Fruit fly (Drosophila melanogaster) whole organism, embryonic: ENCODE results near the gene sni.

ENCODE experiments used
- Adf1 ChIP-seq: fragments of 200-800 bp; sonication (Bioruptor generic); IDR thresholded peaks from 2 replicates; pipeline ENCODE4 v1.3.6; 2022; ENCODE audit warnings: missing biosample characterization, missing genetic modification characterization
- Aef1 ChIP-seq: fragments of 200-800 bp; sonication (Bioruptor generic); IDR thresholded peaks from 3 replicates; pipeline ENCODE4 v1.3.6; 2022; ENCODE audit warnings: missing biosample characterization, missing genetic modification characterization
- CG11398 ChIP-seq: fragments of 200-800 bp; sonication (Bioruptor generic); optimal IDR thresholded peaks from 2 replicates; lab custom pipeline; 2016; ENCODE audit warnings: missing biosample characterization, missing genetic modification characterization
- CG12104 ChIP-seq: fragments of 200-800 bp; sonication (Bioruptor generic); optimal IDR thresholded peaks from 3 replicates; lab custom pipeline; 2016; ENCODE audit warnings: missing biosample characterization, missing genetic modification characterization
- CG12391 ChIP-seq: fragments of 200-800 bp; sonication (Bioruptor generic); optimal IDR thresholded peaks from 3 replicates; lab custom pipeline; 2018; ENCODE audit warnings: missing biosample characterization, mild to moderate bottlenecking, missing genetic modification characterization, moderate library complexity
- CG13894 ChIP-seq: fragments of 200-800 bp; sonication (Bioruptor generic); optimal IDR thresholded peaks from 3 replicates; lab custom pipeline; 2018; ENCODE audit warnings: missing biosample characterization, mild to moderate bottlenecking, missing genetic modification characterization, moderate library complexity
- CG15514 ChIP-seq: fragments of 200-800 bp; sonication (Bioruptor generic); optimal IDR thresholded peaks from 3 replicates; lab custom pipeline; 2017; ENCODE audit warnings: missing biosample characterization, missing genetic modification characterization, mild to moderate bottlenecking, moderate library complexity, missing genetic modification reagents
- CG15696 ChIP-seq: fragments of 200-800 bp; sonication (Bioruptor generic); optimal IDR thresholded peaks from 2 replicates; lab custom pipeline; 2019; ENCODE audit warnings: missing biosample characterization, mild to moderate bottlenecking, missing genetic modification characterization, moderate library complexity
- CG1603 ChIP-seq: fragments of 200-800 bp; sonication (Bioruptor generic); optimal IDR thresholded peaks from 2 replicates; lab custom pipeline; 2019; ENCODE audit warnings: missing biosample characterization, mild to moderate bottlenecking, missing genetic modification characterization, moderate library complexity
- CG16813 ChIP-seq: fragments of 200-800 bp; sonication (Bioruptor generic); IDR thresholded peaks from 3 replicates; pipeline ENCODE4 v1.3.6; 2022; ENCODE audit warnings: missing biosample characterization, missing genetic modification characterization; ENCODE audit not compliant: partially characterized antibody
- CG18619 ChIP-seq: fragments of 200-800 bp; sonication (Bioruptor generic); optimal IDR thresholded peaks from 3 replicates; lab custom pipeline; 2017; ENCODE audit warnings: missing biosample characterization, mild to moderate bottlenecking, missing genetic modification characterization
- CG34376 ChIP-seq: fragments of 200-800 bp; sonication (Bioruptor generic); optimal IDR thresholded peaks from 2 replicates; lab custom pipeline; 2018; ENCODE audit warnings: missing biosample characterization, mild to moderate bottlenecking, missing genetic modification characterization
- CG4282 ChIP-seq: fragments of 200-800 bp; sonication (Bioruptor generic); optimal IDR thresholded peaks from 2 replicates; lab custom pipeline; 2016; ENCODE audit warnings: missing biosample characterization, missing genetic modification characterization
- CG4854 ChIP-seq: fragments of 200-800 bp; sonication (Bioruptor generic); optimal IDR thresholded peaks from 2 replicates; lab custom pipeline; 2016; ENCODE audit warnings: missing biosample characterization, missing genetic modification characterization, inconsistent platforms
- Chrac-16 ChIP-seq: fragments of 200-800 bp; sonication (Bioruptor generic); optimal IDR thresholded peaks from 3 replicates; lab custom pipeline; 2016; ENCODE audit warnings: missing biosample characterization, missing genetic modification characterization
- D19A ChIP-seq: fragments of 200-800 bp; optimal IDR thresholded peaks from 3 replicates; lab custom pipeline; 2019; ENCODE audit warnings: missing biosample characterization, mild to moderate bottlenecking, missing genetic modification characterization, moderate library complexity
- Deaf1 ChIP-seq: fragments of 200-800 bp; optimal IDR thresholded peaks from 3 replicates; lab custom pipeline; 2019; ENCODE audit warnings: missing biosample characterization, mild to moderate bottlenecking, missing genetic modification characterization, moderate library complexity
- Dll ChIP-seq: fragments of 200-800 bp; sonication (Bioruptor generic); IDR thresholded peaks from 4 replicates; pipeline ENCODE4 v1.3.6; 2022; ENCODE audit warnings: missing biosample characterization, missing genetic modification characterization; ENCODE audit not compliant: partially characterized antibody
- Doc3 ChIP-seq: fragments of 200-800 bp; sonication (Bioruptor generic); IDR thresholded peaks from 3 replicates; pipeline ENCODE4 v1.3.6; 2022; ENCODE audit warnings: missing biosample characterization, missing genetic modification characterization; ENCODE audit not compliant: partially characterized antibody
- Dref ChIP-seq: fragments of 200-800 bp; sonication (Bioruptor generic); IDR thresholded peaks from 2 replicates; pipeline ENCODE4 v1.3.6; 2022; ENCODE audit warnings: missing biosample characterization, missing genetic modification characterization
- Elba2 ChIP-seq: fragments of 200-800 bp; sonication (Bioruptor generic); optimal IDR thresholded peaks from 3 replicates; lab custom pipeline; 2016; ENCODE audit warnings: missing biosample characterization, missing genetic modification characterization
- Ets97D ChIP-seq: fragments of 200-800 bp; sonication (Bioruptor generic); optimal IDR thresholded peaks from 3 replicates; lab custom pipeline; 2016; ENCODE audit warnings: missing biosample characterization, missing genetic modification characterization
- H15 ChIP-seq: fragments of 200-800 bp; sonication (Bioruptor generic); IDR thresholded peaks from 3 replicates; pipeline ENCODE4 v1.3.6; 2022; ENCODE audit warnings: missing biosample characterization, missing genetic modification characterization
- HmgZ ChIP-seq: fragments of 200-800 bp; sonication (Bioruptor generic); optimal IDR thresholded peaks from 2 replicates; lab custom pipeline; 2018; ENCODE audit warnings: missing biosample characterization, mild to moderate bottlenecking, missing genetic modification characterization
- MESR4 ChIP-seq: fragments of 200-800 bp; sonication (Bioruptor generic); optimal IDR thresholded peaks from 2 replicates; lab custom pipeline; 2018; ENCODE audit warnings: missing biosample characterization, mild to moderate bottlenecking, missing genetic modification characterization, moderate library complexity
- Med ChIP-seq: fragments of 200-800 bp; sonication (Bioruptor generic); peaks from one replicate; lab custom pipeline; 2016; ENCODE audit warnings: missing biosample characterization, missing genetic modification characterization, mild to moderate bottlenecking, inconsistent platforms, moderate library complexity
- NC2α ChIP-seq: fragments of 200-800 bp; sonication (Bioruptor generic); optimal IDR thresholded peaks from 2 replicates; lab custom pipeline; 2016; ENCODE audit warnings: missing biosample characterization, missing genetic modification characterization
- Nf-YB ChIP-seq: fragments of 200-800 bp; sonication (Bioruptor generic); optimal IDR thresholded peaks from 3 replicates; lab custom pipeline; 2019; ENCODE audit warnings: missing biosample characterization, mild to moderate bottlenecking, missing genetic modification characterization, moderate library complexity
- Opbp ChIP-seq: fragments of 200-800 bp; sonication (Bioruptor generic); IDR thresholded peaks from 3 replicates; pipeline ENCODE4 v1.3.6; 2022; ENCODE audit warnings: missing biosample characterization, missing genetic modification characterization; ENCODE audit not compliant: partially characterized antibody
- Scr ChIP-seq: fragments of 200-800 bp; sonication (Bioruptor generic); IDR thresholded peaks from 2 replicates; pipeline ENCODE4 v1.3.6; 2022; ENCODE audit warnings: missing biosample characterization, missing genetic modification characterization; ENCODE audit not compliant: partially characterized antibody
- ato ChIP-seq: fragments of 200-800 bp; sonication (Bioruptor generic); IDR thresholded peaks from 2 replicates; pipeline ENCODE4 v1.3.6; 2022; ENCODE audit warnings: missing biosample characterization, missing genetic modification characterization; ENCODE audit not compliant: partially characterized antibody
- bbx ChIP-seq: fragments of 200-800 bp; sonication (Bioruptor generic); IDR thresholded peaks from 2 replicates; pipeline ENCODE4 v1.3.6; 2022; ENCODE audit warnings: missing biosample characterization, missing genetic modification characterization; ENCODE audit not compliant: partially characterized antibody
- cwo ChIP-seq: fragments of 200-800 bp; sonication (Bioruptor generic); optimal IDR thresholded peaks from 3 replicates; lab custom pipeline; 2017; ENCODE audit warnings: missing biosample characterization, missing genetic modification characterization, mild to moderate bottlenecking, moderate library complexity, missing genetic modification reagents
- disco-r ChIP-seq: fragments of 200-800 bp; sonication (Bioruptor generic); optimal IDR thresholded peaks from 2 replicates; lab custom pipeline; 2016; ENCODE audit warnings: missing biosample characterization, missing genetic modification characterization
- gfzf ChIP-seq: fragments of 200-800 bp; sonication (Bioruptor generic); optimal IDR thresholded peaks from 2 replicates; lab custom pipeline; 2016; ENCODE audit warnings: missing biosample characterization, mild to moderate bottlenecking, missing genetic modification characterization, moderate library complexity
- hb ChIP-seq: fragments of 200-800 bp; sonication (Bioruptor generic); IDR thresholded peaks from 3 replicates; pipeline ENCODE4 v1.3.6; 2022; ENCODE audit warnings: missing biosample characterization, missing genetic modification characterization; ENCODE audit not compliant: partially characterized antibody
- hbn ChIP-seq: fragments of 200-800 bp; sonication (Bioruptor generic); IDR thresholded peaks from 2 replicates; pipeline ENCODE4 v1.3.6; 2022; ENCODE audit warnings: missing biosample characterization, missing genetic modification characterization; ENCODE audit not compliant: partially characterized antibody
- her ChIP-seq: fragments of 200-800 bp; sonication (Bioruptor generic); optimal IDR thresholded peaks from 2 replicates; lab custom pipeline; 2016; ENCODE audit warnings: missing biosample characterization, missing genetic modification characterization
- lab ChIP-seq: fragments of 200-800 bp; sonication (Bioruptor generic); optimal IDR thresholded peaks from 3 replicates; lab custom pipeline; 2017; ENCODE audit warnings: missing biosample characterization, missing genetic modification characterization, mild to moderate bottlenecking, moderate library complexity, missing genetic modification reagents
- maf-S ChIP-seq: fragments of 200-800 bp; sonication (Bioruptor generic); optimal IDR thresholded peaks from 2 replicates; lab custom pipeline; 2016; ENCODE audit warnings: missing biosample characterization, missing genetic modification characterization
- nom ChIP-seq: fragments of 200-800 bp; sonication (Bioruptor generic); optimal IDR thresholded peaks from 2 replicates; lab custom pipeline; 2017; ENCODE audit warnings: missing biosample characterization, missing genetic modification characterization, mild to moderate bottlenecking, moderate library complexity, missing genetic modification reagents
- otp ChIP-seq: fragments of 200-800 bp; sonication (Bioruptor generic); IDR thresholded peaks from 3 replicates; pipeline ENCODE4, ENCODE4 v1.3.6; 2022; ENCODE audit warnings: missing biosample characterization, missing genetic modification characterization
- p53 ChIP-seq: fragments of 200-800 bp; sonication (Bioruptor generic); optimal IDR thresholded peaks from 2 replicates; lab custom pipeline; 2016; ENCODE audit warnings: missing biosample characterization, missing genetic modification characterization
- pnt ChIP-seq: fragments of 200-800 bp; sonication (Bioruptor generic); optimal IDR thresholded peaks from 3 replicates; lab custom pipeline; 2016; ENCODE audit warnings: missing biosample characterization, missing genetic modification characterization
- psq ChIP-seq: fragments of 200-800 bp; sonication (Bioruptor generic); optimal IDR thresholded peaks from 2 replicates; lab custom pipeline; 2017; ENCODE audit warnings: missing biosample characterization, missing genetic modification characterization
- rib ChIP-seq: fragments of 200-800 bp; sonication (Bioruptor generic); IDR thresholded peaks from 2 replicates; pipeline ENCODE4 v1.3.6; 2022; ENCODE audit warnings: missing biosample characterization, missing genetic modification characterization
- stwl ChIP-seq: fragments of 200-800 bp; sonication (Bioruptor generic); optimal IDR thresholded peaks from 3 replicates; lab custom pipeline; 2018; ENCODE audit warnings: missing biosample characterization, mild to moderate bottlenecking, missing genetic modification characterization, moderate library complexity
- tna ChIP-seq: fragments of 200-800 bp; sonication (Bioruptor generic); IDR thresholded peaks from 2 replicates; pipeline ENCODE4 v1.3.6; 2022; ENCODE audit warnings: missing biosample characterization, missing genetic modification characterization; ENCODE audit not compliant: partially characterized antibody
- toy ChIP-seq: fragments of 200-800 bp; sonication (Bioruptor generic); IDR thresholded peaks from 2 replicates; pipeline ENCODE4 v1.3.6; 2022; ENCODE audit warnings: missing biosample characterization, missing genetic modification characterization

sni gene

DNA sequence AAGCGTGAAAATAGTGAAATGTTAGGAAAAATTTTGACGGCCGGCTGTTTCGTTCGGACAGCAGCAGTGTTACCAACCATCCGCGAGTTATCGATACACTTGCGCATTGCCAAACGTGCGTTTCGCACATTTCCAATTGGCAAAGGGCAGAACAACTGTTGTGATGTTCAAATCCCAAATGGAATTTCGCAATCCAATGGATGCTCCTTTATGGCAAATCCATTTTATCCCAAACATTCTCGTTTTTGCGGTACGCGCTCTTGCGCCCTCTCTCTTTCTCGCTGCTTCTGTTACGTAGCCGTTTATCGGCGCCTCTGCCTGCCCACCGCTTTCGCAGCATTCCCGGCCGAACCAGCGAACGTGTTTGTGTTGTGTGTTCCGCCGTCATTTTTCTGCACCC, 565 bp downstream of the sni start (continued):
- TF ChIP-seq CG16813 (GFP tag; lab: Robert Waterston, UW) (no peak), her (GFP tag; lab: Kevin White, UChicago) (peak; percentile 67), H15 (GFP tag; lab: Robert Waterston, UW) (no peak), NC2α (GFP tag; lab: Kevin White, UChicago) (no peak), Chrac-16 (GFP tag; lab: Kevin White, UChicago) (no peak), Opbp (0 out of 3 replicates have a peak, but pooled peaks have one; percentile 27), disco-r (GFP tag; lab: Kevin White, UChicago) (no peak), CG15696 (no peak), p53 (GFP tag; lab: Kevin White, UChicago) (no peak), Doc3 (GFP tag; lab: Robert Waterston, UW) (peak; percentile 39; the same call in 1 of the 3 replicates), MESR4 (no peak), Elba2 (peak; percentile 69), Dll (GFP tag; lab: Robert Waterston, UW) (peak; percentile 48; the same call in 2 of the 4 replicates), D19A (no peak), CG34376 (no peak), otp (no peak), stwl (tag; lab: Kevin White, UChicago) (no peak), CG12391 (tag; lab: Kevin White, UChicago) (no peak), CG4854 (GFP tag; lab: Kevin White, UChicago) (no peak), CG12104 (GFP tag; lab: Kevin White, UChicago) (no peak)

DNA sequence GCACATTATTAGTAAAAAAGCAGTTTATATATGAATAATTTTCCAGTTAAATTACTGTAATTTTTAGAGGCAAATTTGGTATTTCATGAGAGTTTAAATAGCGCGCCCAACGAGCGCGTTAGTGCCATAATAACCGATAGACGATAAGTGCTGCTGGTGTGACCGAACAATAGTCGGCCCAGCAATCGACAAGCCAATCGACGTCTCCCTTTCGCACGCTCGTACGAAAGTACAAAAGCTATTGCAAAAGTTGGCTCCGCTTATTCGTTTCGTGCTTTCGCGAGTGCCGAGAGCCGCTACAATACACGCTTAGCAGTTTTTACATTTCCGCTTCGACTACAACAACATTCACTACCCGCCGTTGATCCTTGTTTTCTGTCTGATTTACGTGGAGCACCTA, 1.5 kb downstream of the sni start, which contains the start of gene Trxr1:
Trxr1 (plus strand) TSS at position 231 of the 400 bp plus-strand sequence.
- TF ChIP-seq stwl (tag; lab: Kevin White, UChicago) = peak; percentile 20
- 0 out of 2 replicates have a peak, but pooled peaks have one; percentile 48 for TF ChIP-seq hbn (GFP tag; lab: Robert Waterston, UW)
- TF ChIP-seq Aef1 (GFP tag; lab: Robert Waterston, UW) = no peak
- peak; percentile 66 for TF ChIP-seq Deaf1 (tag; lab: Kevin White, UChicago)
- no peak for TF ChIP-seq toy (GFP tag; lab: Robert Waterston, UW)
- TF ChIP-seq cwo (GFP tag; lab: Kevin White, UChicago) = no peak
- peak; percentile 43 for TF ChIP-seq CG1603 (tag; lab: Kevin White, UChicago)
- TF ChIP-seq lab (GFP tag; lab: Kevin White, UChicago) = peak; percentile 36
- TF ChIP-seq Nf-YB (GFP tag; lab: Kevin White, UChicago) = no peak
- peak; percentile 81 for TF ChIP-seq CG15514 (GFP tag; lab: Kevin White, UChicago)
- TF ChIP-seq nom = peak; percentile 52
- no peak for TF ChIP-seq CG4282 (GFP tag; lab: Kevin White, UChicago)
- TF ChIP-seq ato (GFP tag; lab: Robert Waterston, UW) = peak; percentile 53; the same call in 1 of the 2 replicates
- peak; percentile 38; the same call in 1 of the 2 replicates for TF ChIP-seq Scr (GFP tag; lab: Robert Waterston, UW)
- TF ChIP-seq pnt (GFP tag; lab: Kevin White, UChicago) = no peak
- TF ChIP-seq CG16813 (GFP tag; lab: Robert Waterston, UW) = peak; percentile 62
- peak; percentile 76 for TF ChIP-seq tna
- peak; percentile 40 for TF ChIP-seq Ets97D (GFP tag; lab: Kevin White, UChicago)
- peak; percentile 79 for TF ChIP-seq bbx
- TF ChIP-seq rib (GFP tag; lab: Robert Waterston, UW) = peak; percentile 53; the same call in 1 of the 2 replicates
- TF ChIP-seq Med (GFP tag; lab: Kevin White, UChicago) = peak; percentile 77
- TF ChIP-seq HmgZ (tag; lab: Kevin White, UChicago) = peak; percentile 67
- TF ChIP-seq CG18619 (GFP tag; lab: Kevin White, UChicago) = no peak
- peak; percentile 26; the same call in 1 of the 2 replicates for TF ChIP-seq Adf1 (GFP tag; lab: Robert Waterston, UW)
- peak; percentile 93 for TF ChIP-seq Dref (GFP tag; lab: Robert Waterston, UW)
- peak; percentile 79 for TF ChIP-seq psq
- peak; percentile 22 for TF ChIP-seq CG13894 (tag; lab: Kevin White, UChicago)
- TF ChIP-seq hb = peak; percentile 55; the same call in 1 of the 3 replicates
- TF ChIP-seq CG11398 (GFP tag; lab: Kevin White, UChicago) = no peak
- no peak for TF ChIP-seq maf-S (GFP tag; lab: Kevin White, UChicago)
- TF ChIP-seq gfzf (GFP tag; lab: Kevin White, UChicago) = peak; percentile 79
